Worm (Caenorhabditis elegans) whole organism, L4 larva: ENCODE measurements around the gene pept-2.

Experiments
- egl-27 ChIP-seq: sonication (generic microtip); optimal IDR thresholded peaks from 3 replicates; lab custom pipeline; 2017; ENCODE audit warnings: missing biosample characterization, missing genetic modification reagents, missing genetic modification characterization
- fos-1 ChIP-seq: fragments of 150-350 bp; optimal IDR thresholded peaks from 2 replicates; lab custom pipeline; 2014; ENCODE audit warnings: missing biosample characterization, missing genetic modification characterization
- lin-13 ChIP-seq: fragments of 150-350 bp; optimal IDR thresholded peaks from 2 replicates; lab custom pipeline; 2014; ENCODE audit warnings: missing biosample characterization, missing genetic modification reagents, missing genetic modification characterization
- nhr-102 ChIP-seq: sonication (generic microtip); optimal IDR thresholded peaks from 2 replicates; lab custom pipeline; 2016; ENCODE audit warnings: mild to moderate bottlenecking, missing genetic modification characterization, moderate library complexity, missing compliant biosample characterization
- nhr-237 ChIP-seq: sonication (generic microtip); optimal IDR thresholded peaks from 2 replicates; lab custom pipeline; 2017; ENCODE audit warnings: missing biosample characterization, missing genetic modification characterization
- pqm-1 ChIP-seq: sonication (generic microtip); optimal IDR thresholded peaks from 2 replicates; lab custom pipeline; 2017; ENCODE audit warnings: missing biosample characterization, missing genetic modification characterization

ce11 chrIV:10819049-10819448 is 28.6 kb downstream of the pept-2 start:
- TF ChIP-seq nhr-237 (tag; lab: Kevin White, UChicago) (no peak), fos-1 (tag; lab: Kevin White, UChicago) (no peak), pqm-1 (tag; lab: Kevin White, UChicago) (no peak), lin-13 (GFP tag; lab: Kevin White, UChicago) (no peak), egl-27 (tag; lab: Kevin White, UChicago) (no peak), nhr-102 (tag; lab: Kevin White, UChicago) (no peak)
